Worm (Caenorhabditis elegans) whole organism, L1 larva: ENCODE measurements around the gene ttbk-8.1.

Source experiments
- Y116A8C.19 ChIP-seq: sonication (generic microtip); optimal IDR thresholded peaks from 2 replicates; lab custom pipeline; 2016; ENCODE audit warnings: missing compliant biosample characterization, missing genetic modification characterization, borderline replicate concordance
- blmp-1 ChIP-seq: fragments of 150-350 bp; optimal IDR thresholded peaks from 2 replicates; lab custom pipeline; 2014; ENCODE audit warnings: missing biosample characterization, missing genetic modification characterization
- nhr-12 ChIP-seq: sonication (generic microtip); optimal IDR thresholded peaks from 2 replicates; lab custom pipeline; 2017; ENCODE audit warnings: missing biosample characterization, missing genetic modification characterization
- nhr-237 ChIP-seq: fragments of 150-350 bp; optimal IDR thresholded peaks from 2 replicates; lab custom pipeline; 2014; ENCODE audit warnings: missing biosample characterization, missing genetic modification characterization
- skn-1 ChIP-seq: fragments of 150-350 bp; optimal IDR thresholded peaks from 2 replicates; lab custom pipeline; 2014; ENCODE audit warnings: missing biosample characterization, missing genetic modification characterization
- sptf-1 ChIP-seq: fragments of 150-350 bp; optimal IDR thresholded peaks from 2 replicates; lab custom pipeline; 2014; ENCODE audit warnings: missing biosample characterization, missing genetic modification characterization
- unc-62 ChIP-seq: fragments of 150-350 bp; optimal IDR thresholded peaks from 2 replicates; lab custom pipeline; 2014; ENCODE audit warnings: missing biosample characterization, missing genetic modification reagents, missing genetic modification characterization

ce11 chrIV:13502806-13503363, 30.8 kb downstream of the ttbk-8.1 start, which contains the start of gene tbc-9:
- TF ChIP-seq sptf-1 (tag; lab: Kevin White, UChicago) (no peak), Y116A8C.19 (tag; lab: Kevin White, UChicago) (no peak), nhr-12 (no peak), skn-1 (no peak), nhr-237 (tag; lab: Kevin White, UChicago) (no peak), unc-62 (no peak), blmp-1 (no peak)
